Fruit fly (Drosophila melanogaster): ENCODE data around the gene CG11626.

The CG11626 gene

dm6 chr3R:19403096-19403515, 5.6 kb upstream of the CG11626 start, which contains the start of the genes Ino80 and Aptx (continued):
- TF ChIP-seq NC2β (GFP tag; optimal IDR thresholded peaks at IDR 0.05) (peak; percentile 88), CG1603 (tag; optimal IDR thresholded peaks at IDR 0.05) (peak; percentile 82), Ada2b (GFP tag; IDR thresholded peaks at IDR 0.05) (peak; percentile 93), hb (GFP tag; IDR thresholded peaks at IDR 0.05; ENCODE audit: partially characterized antibody) (peak; percentile 90), Xrp1 (GFP tag; IDR thresholded peaks at IDR 0.05) (peak; percentile 97), HLH3B (GFP tag; IDR thresholded peaks at IDR 0.05) (peak; percentile 94), vnd (GFP tag; IDR thresholded peaks at IDR 0.05; ENCODE audit: partially characterized antibody) (peak; percentile 93), nau (GFP tag; optimal IDR thresholded peaks at IDR 0.05) (peak; percentile 38), CG4360 (GFP tag; IDR thresholded peaks at IDR 0.05) (peak; percentile 69; the same call in 1 of the 2 replicates), CG15011 (GFP tag; optimal IDR thresholded peaks at IDR 0.05) (peak; percentile 85), Dfd (GFP tag; optimal IDR thresholded peaks at IDR 0.05) (peak in 1 of 2 experiments; percentile 52), CG9609 (GFP tag; optimal IDR thresholded peaks at IDR 0.05) (peak; percentile 95), CG10979 (tag; optimal IDR thresholded peaks at IDR 0.05) (peak; percentile 92), CG12744 (GFP tag; optimal IDR thresholded peaks at IDR 0.05) (peak; percentile 87), trem (tag; optimal IDR thresholded peaks at IDR 0.05) (peak; percentile 93), CG9876 (GFP tag; optimal IDR thresholded peaks at IDR 0.05) (peak; percentile 86), CG15696 (tag; optimal IDR thresholded peaks at IDR 0.05) (peak; percentile 95), CG31365 (tag; optimal IDR thresholded peaks at IDR 0.05) (peak; percentile 38), bsh (GFP tag; optimal IDR thresholded peaks at IDR 0.05) (peak in 1 of 2 experiments; percentile 94), gem (tag; optimal IDR thresholded peaks at IDR 0.05) (peak; percentile 97), CG10366 (GFP tag; IDR thresholded peaks at IDR 0.05) (peak; percentile 93), CG10654 (GFP tag; optimal IDR thresholded peaks at IDR 0.05) (peak; percentile 95), CG15514 (GFP tag; optimal IDR thresholded peaks at IDR 0.05) (peak; percentile 97), CG12299 (tag; optimal IDR thresholded peaks at IDR 0.05) (peak; percentile 79), scrt (GFP tag; optimal IDR thresholded peaks at IDR 0.05) (no peak), corto (GFP tag; optimal IDR thresholded peaks at IDR 0.05) (peak; percentile 80), CG14860 (GFP tag; IDR thresholded peaks at IDR 0.05; ENCODE audit: partially characterized antibody) (peak; percentile 93), CG4328 (GFP tag; optimal IDR thresholded peaks at IDR 0.05) (peak; percentile 84), knrl (GFP tag; IDR thresholded peaks at IDR 0.05; ENCODE audit: partially characterized antibody) (peak; percentile 97), HHEX (GFP tag; optimal IDR thresholded peaks at IDR 0.05) (peak; percentile 81), CG2199 (GFP tag; IDR thresholded peaks at IDR 0.05) (peak; percentile 71; the same call in 2 of the 3 replicates), Six4 (GFP tag; optimal IDR thresholded peaks at IDR 0.05) (peak; percentile 94), oc (tag; optimal IDR thresholded peaks at IDR 0.05) (no peak), PHDP (tag; optimal IDR thresholded peaks at IDR 0.05) (no peak), BEAF-32 (GFP tag; optimal IDR thresholded peaks at IDR 0.05) (peak; percentile 97), CG10147 (GFP tag; optimal IDR thresholded peaks at IDR 0.05) (no peak), Sox100B (GFP tag; optimal IDR thresholded peaks at IDR 0.05) (peak; percentile 87), CG16813 (GFP tag; IDR thresholded peaks at IDR 0.05; ENCODE audit: partially characterized antibody) (peak; percentile 97), klu (GFP tag; IDR thresholded peaks at IDR 0.05) (peak; percentile 94), MBD-R2 (GFP tag; IDR thresholded peaks at IDR 0.05) (peak; percentile 85), CG8290 (GFP tag; optimal IDR thresholded peaks at IDR 0.05) (peak; percentile 86), CG8290 (tag; optimal IDR thresholded peaks at IDR 0.05) (peak; percentile 27 to 82), Awh (GFP tag; IDR thresholded peaks at IDR 0.05) (peak; percentile 91), E2f2 (GFP tag; IDR thresholded peaks at IDR 0.05) (peak; percentile 73), pnt (GFP tag; optimal IDR thresholded peaks at IDR 0.05) (peak; percentile 92), Blimp-1 (GFP tag; optimal IDR thresholded peaks at IDR 0.05) (peak; percentile 92), Vsx1 (GFP tag; optimal IDR thresholded peaks at IDR 0.05) (no peak), E2f1 (GFP tag; IDR thresholded peaks at IDR 0.05) (peak; percentile 93), CG6689 (GFP tag; IDR thresholded peaks at IDR 0.05) (peak; percentile 94), CG5953 (GFP tag; IDR thresholded peaks at IDR 0.05) (peak; percentile 85)
